Fruit fly (Drosophila melanogaster) whole organism, embryonic: ENCODE data around the gene drpr.

Experiments used
- Asciz ChIP-seq: fragments of 200-800 bp; sonication (Bioruptor generic); optimal IDR thresholded peaks from 2 replicates; lab custom pipeline; 2017; ENCODE audit warnings: missing biosample characterization, mild to moderate bottlenecking, missing genetic modification characterization, missing genetic modification reagents
- Blimp-1 ChIP-seq: fragments of 200-800 bp; sonication (Bioruptor generic); optimal IDR thresholded peaks from 3 replicates; lab custom pipeline; 2018; ENCODE audit warnings: missing biosample characterization, missing genetic modification characterization, mild to moderate bottlenecking, moderate library complexity, missing genetic modification reagents
- Bteb2 ChIP-seq: fragments of 200-800 bp; sonication (Bioruptor generic); optimal IDR thresholded peaks from 2 replicates; lab custom pipeline; 2016; ENCODE audit warnings: missing biosample characterization, missing genetic modification characterization
- CG11504 ChIP-seq: fragments of 200-800 bp; sonication (Bioruptor generic); optimal IDR thresholded peaks from 3 replicates; lab custom pipeline; 2019; ENCODE audit warnings: missing biosample characterization, mild to moderate bottlenecking, missing genetic modification characterization, moderate library complexity
- CG12942 ChIP-seq: fragments of 200-800 bp; sonication (Bioruptor generic); optimal IDR thresholded peaks from 3 replicates; lab custom pipeline; 2016; ENCODE audit warnings: missing biosample characterization, missing genetic modification characterization
- CG13624 ChIP-seq: fragments of 200-800 bp; sonication (Bioruptor generic); optimal IDR thresholded peaks from 2 replicates; lab custom pipeline; 2016; ENCODE audit warnings: missing biosample characterization, missing genetic modification characterization
- CG13894 ChIP-seq: fragments of 200-800 bp; sonication (Bioruptor generic); optimal IDR thresholded peaks from 3 replicates; lab custom pipeline; 2018; ENCODE audit warnings: missing biosample characterization, mild to moderate bottlenecking, missing genetic modification characterization, moderate library complexity
- CG17912 ChIP-seq: fragments of 200-800 bp; sonication (Bioruptor generic); optimal IDR thresholded peaks from 2 replicates; lab custom pipeline; 2018; ENCODE audit warnings: missing biosample characterization, mild to moderate bottlenecking, missing genetic modification characterization
- CG2116 ChIP-seq: fragments of 200-800 bp; sonication (Bioruptor generic); optimal IDR thresholded peaks from 3 replicates; lab custom pipeline; 2018; ENCODE audit warnings: missing biosample characterization, mild to moderate bottlenecking, missing genetic modification characterization
- CG3407 ChIP-seq: fragments of 200-800 bp; sonication (Bioruptor generic); optimal IDR thresholded peaks from 2 replicates; lab custom pipeline; 2018; ENCODE audit warnings: missing biosample characterization, mild to moderate bottlenecking, missing genetic modification characterization
- CG6791 ChIP-seq: fragments of 200-800 bp; sonication (Bioruptor generic); IDR thresholded peaks from 3 replicates; pipeline ENCODE4 v1.3.6; 2022; ENCODE audit warnings: missing biosample characterization, missing genetic modification characterization; ENCODE audit not compliant: partially characterized antibody
- CG7556 ChIP-seq: fragments of 200-800 bp; sonication (Bioruptor generic); optimal IDR thresholded peaks from 2 replicates; lab custom pipeline; 2017; ENCODE audit warnings: missing biosample characterization, mild to moderate bottlenecking, missing genetic modification characterization
- CG8478 ChIP-seq: fragments of >200 bp; optimal IDR thresholded peaks from 2 replicates; lab custom pipeline; 2018
- Dp ChIP-seq: fragments of 200-800 bp; sonication (Bioruptor generic); optimal IDR thresholded peaks from 2 replicates; lab custom pipeline; 2018; ENCODE audit warnings: missing biosample characterization, mild to moderate bottlenecking, missing genetic modification characterization, moderate library complexity
- Dref ChIP-seq: fragments of 200-800 bp; sonication (Bioruptor generic); IDR thresholded peaks from 2 replicates; pipeline ENCODE4 v1.3.6; 2022; ENCODE audit warnings: missing biosample characterization, missing genetic modification characterization
- Fer2 ChIP-seq: fragments of 200-800 bp; sonication (Bioruptor generic); optimal IDR thresholded peaks from 2 replicates; lab custom pipeline; 2018; ENCODE audit warnings: missing biosample characterization, mild to moderate bottlenecking, missing genetic modification characterization, moderate library complexity
- Gug ChIP-seq: fragments of 200-800 bp; sonication (Bioruptor generic); IDR thresholded peaks from 4 replicates; pipeline ENCODE4 v1.3.6; 2022; ENCODE audit warnings: missing biosample characterization, missing genetic modification characterization
- HLH4C ChIP-seq: fragments of 200-800 bp; sonication (Bioruptor generic); IDR thresholded peaks from 3 replicates; pipeline ENCODE4 v1.3.6; 2022; ENCODE audit warnings: missing biosample characterization, missing genetic modification characterization; ENCODE audit not compliant: partially characterized antibody
- HmgD ChIP-seq: fragments of 200-800 bp; sonication (Bioruptor generic); optimal IDR thresholded peaks from 3 replicates; lab custom pipeline; 2016; ENCODE audit warnings: missing biosample characterization, missing genetic modification characterization
- Med ChIP-seq: fragments of 200-800 bp; sonication (Bioruptor generic); peaks from one replicate; lab custom pipeline; 2016; ENCODE audit warnings: missing biosample characterization, missing genetic modification characterization, mild to moderate bottlenecking, inconsistent platforms, moderate library complexity
- NFAT ChIP-seq: fragments of 200-800 bp; sonication (Bioruptor generic); IDR thresholded peaks from 2 replicates; pipeline ENCODE4 v1.3.6; 2022; ENCODE audit warnings: missing biosample characterization, missing genetic modification characterization
- Opbp ChIP-seq: fragments of 200-800 bp; sonication (Bioruptor generic); IDR thresholded peaks from 3 replicates; pipeline ENCODE4 v1.3.6; 2022; ENCODE audit warnings: missing biosample characterization, missing genetic modification characterization; ENCODE audit not compliant: partially characterized antibody
- Scr ChIP-seq: fragments of 200-800 bp; sonication (Bioruptor generic); IDR thresholded peaks from 2 replicates; pipeline ENCODE4 v1.3.6; 2022; ENCODE audit warnings: missing biosample characterization, missing genetic modification characterization; ENCODE audit not compliant: partially characterized antibody
- al ChIP-seq: fragments of 200-800 bp; sonication (Bioruptor generic); IDR thresholded peaks from 2 replicates; pipeline ENCODE4 v1.3.6; 2022; ENCODE audit warnings: missing biosample characterization, missing genetic modification characterization
- amos ChIP-seq: fragments of 200-800 bp; sonication (Bioruptor generic); IDR thresholded peaks from 2 replicates; pipeline ENCODE4 v1.3.6; 2022; ENCODE audit warnings: missing biosample characterization, missing genetic modification characterization; ENCODE audit not compliant: partially characterized antibody
- ap ChIP-seq: fragments of 200-800 bp; sonication (Bioruptor generic); IDR thresholded peaks from 2 replicates; pipeline ENCODE4 v1.3.6; 2022; ENCODE audit warnings: missing biosample characterization, missing genetic modification characterization
- bbx ChIP-seq: fragments of 200-800 bp; sonication (Bioruptor generic); IDR thresholded peaks from 2 replicates; pipeline ENCODE4 v1.3.6; 2022; ENCODE audit warnings: missing biosample characterization, missing genetic modification characterization; ENCODE audit not compliant: partially characterized antibody
- br ChIP-seq: fragments of >200 bp; optimal IDR thresholded peaks from 2 replicates; lab custom pipeline; 2017
- corto ChIP-seq: fragments of 200-800 bp; sonication (Bioruptor generic); optimal IDR thresholded peaks from 2 replicates; lab custom pipeline; 2016; ENCODE audit warnings: missing biosample characterization, mild to moderate bottlenecking, missing genetic modification characterization, moderate library complexity
- crol ChIP-seq: fragments of 200-800 bp; sonication (Bioruptor generic); IDR thresholded peaks from 2 replicates; pipeline ENCODE4 v1.3.6; 2022; ENCODE audit warnings: missing biosample characterization, missing genetic modification characterization
- disco-r ChIP-seq: fragments of 200-800 bp; sonication (Bioruptor generic); optimal IDR thresholded peaks from 2 replicates; lab custom pipeline; 2016; ENCODE audit warnings: missing biosample characterization, missing genetic modification characterization
- hb ChIP-seq: fragments of 200-800 bp; sonication (Bioruptor generic); IDR thresholded peaks from 3 replicates; pipeline ENCODE4 v1.3.6; 2022; ENCODE audit warnings: missing biosample characterization, missing genetic modification characterization; ENCODE audit not compliant: partially characterized antibody
- lab ChIP-seq: fragments of 200-800 bp; sonication (Bioruptor generic); optimal IDR thresholded peaks from 3 replicates; lab custom pipeline; 2017; ENCODE audit warnings: missing biosample characterization, missing genetic modification characterization, mild to moderate bottlenecking, moderate library complexity, missing genetic modification reagents
- lilli ChIP-seq: fragments of 200-800 bp; sonication (Bioruptor generic); optimal IDR thresholded peaks from 3 replicates; lab custom pipeline; 2016; ENCODE audit warnings: missing biosample characterization, missing genetic modification characterization
- lmd ChIP-seq: fragments of 200-800 bp; sonication (Bioruptor generic); IDR thresholded peaks from 2 replicates; pipeline ENCODE4 v1.3.6; 2022; ENCODE audit warnings: missing biosample characterization, missing genetic modification characterization
- mirr ChIP-seq: fragments of 200-800 bp; sonication (Bioruptor generic); optimal IDR thresholded peaks from 3 replicates; lab custom pipeline; 2018; ENCODE audit warnings: missing biosample characterization, mild to moderate bottlenecking, missing genetic modification characterization
- nau ChIP-seq: fragments of 200-800 bp; sonication (Bioruptor generic); optimal IDR thresholded peaks from 3 replicates; lab custom pipeline; 2017; ENCODE audit warnings: missing biosample characterization, mild to moderate bottlenecking, missing genetic modification characterization, missing genetic modification reagents
- pb ChIP-seq: fragments of 200-800 bp; sonication (Bioruptor generic); optimal IDR thresholded peaks from 3 replicates; lab custom pipeline; 2016; ENCODE audit warnings: missing biosample characterization, missing genetic modification characterization
- phol ChIP-seq: fragments of 200-800 bp; sonication (Bioruptor generic); optimal IDR thresholded peaks from 3 replicates; lab custom pipeline; 2018; ENCODE audit warnings: missing biosample characterization, mild to moderate bottlenecking, missing genetic modification characterization, moderate library complexity
- psq ChIP-seq: fragments of 200-800 bp; sonication (Bioruptor generic); optimal IDR thresholded peaks from 2 replicates; lab custom pipeline; 2017; ENCODE audit warnings: missing biosample characterization, missing genetic modification characterization
- pzg ChIP-seq: fragments of 200-800 bp; sonication (Bioruptor generic); optimal IDR thresholded peaks from 3 replicates; lab custom pipeline; 2018; ENCODE audit warnings: missing biosample characterization, mild to moderate bottlenecking, missing genetic modification characterization, moderate library complexity
- ranshi ChIP-seq: fragments of 200-800 bp; sonication (Bioruptor generic); IDR thresholded peaks from 2 replicates; pipeline ENCODE4 v1.3.6; 2022; ENCODE audit warnings: missing biosample characterization, missing genetic modification characterization
- sna ChIP-seq: fragments of 200-800 bp; sonication (Bioruptor generic); IDR thresholded peaks from 2 replicates; pipeline ENCODE4 v1.3.6; 2022; ENCODE audit warnings: missing biosample characterization, missing genetic modification characterization; ENCODE audit not compliant: partially characterized antibody
- stwl ChIP-seq: fragments of 200-800 bp; sonication (Bioruptor generic); optimal IDR thresholded peaks from 3 replicates; lab custom pipeline; 2018; ENCODE audit warnings: missing biosample characterization, mild to moderate bottlenecking, missing genetic modification characterization, moderate library complexity
- unc-4 ChIP-seq: fragments of 200-800 bp; sonication (Bioruptor generic); IDR thresholded peaks from 2 replicates; pipeline ENCODE4 v1.3.6; 2022; ENCODE audit warnings: missing biosample characterization, missing genetic modification characterization; ENCODE audit not compliant: partially characterized antibody

The drpr gene

DNA sequence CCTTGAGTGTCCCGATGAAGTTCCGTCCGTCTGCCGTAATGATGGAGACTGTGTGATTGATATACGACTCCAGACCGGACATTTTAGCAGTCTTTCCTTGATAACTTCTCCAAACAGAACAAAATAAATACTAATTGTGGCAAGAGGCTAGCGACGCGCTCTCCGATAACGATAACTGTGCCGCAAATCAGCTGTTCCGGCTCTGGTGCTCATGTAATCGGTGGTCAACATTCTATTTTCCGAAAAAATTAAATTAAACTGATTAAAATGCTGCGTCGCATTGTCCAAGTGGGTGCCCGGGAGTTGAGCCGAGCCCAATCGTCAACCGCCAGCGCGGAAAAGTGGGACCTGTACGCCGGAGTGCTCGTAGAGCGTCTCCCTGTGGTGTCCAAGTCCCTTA is 46.3 kb upstream of the drpr start, which contains the start of the genes CG2021 and mRpL46 (continued):
- TF ChIP-seq lmd (GFP tag; lab: Robert Waterston, UW): no peak
- TF ChIP-seq Scr (GFP tag; lab: Robert Waterston, UW): peak; percentile 37
- peak; percentile 24 for TF ChIP-seq pzg (GFP tag; lab: Kevin White, UChicago)
- TF ChIP-seq lilli (GFP tag; lab: Kevin White, UChicago): no peak
- no peak for TF ChIP-seq CG3407 (GFP tag; lab: Kevin White, UChicago)
- no peak for TF ChIP-seq nau
- TF ChIP-seq HLH4C: peak; percentile 64
- no peak for TF ChIP-seq CG7556 (GFP tag; lab: Kevin White, UChicago)
- TF ChIP-seq lab (GFP tag; lab: Kevin White, UChicago): no peak
- TF ChIP-seq Dp: peak; percentile 7
- TF ChIP-seq ranshi: no peak
- TF ChIP-seq CG6791 (GFP tag; lab: Robert Waterston, UW): peak; percentile 36; the same call in 1 of the 3 replicates
- no peak for TF ChIP-seq CG8478 (lab: Kevin White, UChicago)
- no peak for TF ChIP-seq psq (GFP tag; lab: Kevin White, UChicago)
- no peak for TF ChIP-seq CG12942 (GFP tag; lab: Kevin White, UChicago)
- TF ChIP-seq br (lab: Kevin White, UChicago): no peak
- TF ChIP-seq Opbp: peak; percentile 41; the same call in 2 of the 3 replicates
- no peak for TF ChIP-seq Asciz (GFP tag; lab: Kevin White, UChicago)
- TF ChIP-seq unc-4 (GFP tag; lab: Robert Waterston, UW): no peak
- TF ChIP-seq disco-r (GFP tag; lab: Kevin White, UChicago): no peak
- peak; percentile 44 for TF ChIP-seq bbx (GFP tag; lab: Robert Waterston, UW)
- TF ChIP-seq stwl (tag; lab: Kevin White, UChicago): no peak
- no peak for TF ChIP-seq phol (tag; lab: Kevin White, UChicago)
- no peak for TF ChIP-seq hb (GFP tag; lab: Robert Waterston, UW)
- peak; percentile 40; the same call in 1 of the 2 replicates for TF ChIP-seq amos (GFP tag; lab: Robert Waterston, UW)
- peak; percentile 59 for TF ChIP-seq Med (GFP tag; lab: Kevin White, UChicago)
- TF ChIP-seq Gug (GFP tag; lab: Robert Waterston, UW): no peak
- TF ChIP-seq CG2116: peak; percentile 26
- TF ChIP-seq Fer2 (tag; lab: Kevin White, UChicago): no peak
- TF ChIP-seq CG13624 (GFP tag; lab: Kevin White, UChicago): no peak
- TF ChIP-seq CG11504 (tag; lab: Kevin White, UChicago): no peak
- no peak for TF ChIP-seq al (GFP tag; lab: Robert Waterston, UW)
- TF ChIP-seq HmgD (GFP tag; lab: Kevin White, UChicago): no peak
- TF ChIP-seq Bteb2 (GFP tag; lab: Kevin White, UChicago): no peak
- no peak for TF ChIP-seq mirr (GFP tag; lab: Kevin White, UChicago)
- no peak for TF ChIP-seq NFAT (GFP tag; lab: Robert Waterston, UW)
- peak; percentile 62 for TF ChIP-seq Dref
- TF ChIP-seq Blimp-1 (GFP tag; lab: Kevin White, UChicago): no peak
- peak; percentile 48; the same call in 1 of the 2 replicates for TF ChIP-seq sna (GFP tag; lab: Robert Waterston, UW)
- no peak for TF ChIP-seq corto (GFP tag; lab: Kevin White, UChicago)
- no peak for TF ChIP-seq CG13894 (tag; lab: Kevin White, UChicago)
- TF ChIP-seq pb: no peak
- no peak for TF ChIP-seq ap
- TF ChIP-seq CG17912: no peak
- TF ChIP-seq crol (GFP tag; lab: Robert Waterston, UW): no peak
